Fruit fly (Drosophila melanogaster) whole organism, embryonic: ENCODE measurements around the gene Sec10.

Experiments used
- Adf1 ChIP-seq: fragments of 200-800 bp; sonication (Bioruptor generic); IDR thresholded peaks from 2 replicates; pipeline ENCODE4 v1.3.6; 2022; ENCODE audit warnings: missing biosample characterization, missing genetic modification characterization
- CG11456 ChIP-seq: fragments of 200-800 bp; sonication (Bioruptor generic); IDR thresholded peaks from 3 replicates; pipeline ENCODE4 v1.3.6; 2022; ENCODE audit warnings: missing biosample characterization, missing genetic modification characterization
- CG11696 ChIP-seq: fragments of 200-800 bp; sonication (Bioruptor generic); IDR thresholded peaks from 2 replicates; pipeline ENCODE4 v1.3.6; 2022; ENCODE audit warnings: missing biosample characterization, missing genetic modification characterization
- CG12219 ChIP-seq: fragments of 200-800 bp; sonication (Bioruptor generic); optimal IDR thresholded peaks from 3 replicates; lab custom pipeline; 2018; ENCODE audit warnings: missing biosample characterization, mild to moderate bottlenecking, missing genetic modification characterization
- CG12236 ChIP-seq: fragments of 200-800 bp; sonication (Bioruptor generic); optimal IDR thresholded peaks from 2 replicates; lab custom pipeline; 2016; ENCODE audit warnings: missing biosample characterization, missing genetic modification characterization
- CG12744 ChIP-seq: fragments of 200-800 bp; sonication (Bioruptor generic); optimal IDR thresholded peaks from 2 replicates; lab custom pipeline; 2016; ENCODE audit warnings: missing biosample characterization, missing genetic modification characterization
- CG13287 ChIP-seq: fragments of 200-800 bp; sonication (Bioruptor generic); IDR thresholded peaks from 2 replicates; pipeline ENCODE4 v1.3.6; 2022; ENCODE audit warnings: missing biosample characterization, missing genetic modification characterization; ENCODE audit not compliant: partially characterized antibody
- CG14441 ChIP-seq: fragments of 200-800 bp; sonication (Bioruptor generic); IDR thresholded peaks from 2 replicates; pipeline ENCODE4 v1.3.6; 2022; ENCODE audit warnings: missing biosample characterization, missing genetic modification characterization
- CG17359 ChIP-seq: fragments of 200-800 bp; sonication (Bioruptor generic); optimal IDR thresholded peaks from 3 replicates; lab custom pipeline; 2018; ENCODE audit warnings: missing biosample characterization, mild to moderate bottlenecking, missing genetic modification characterization, moderate library complexity
- CG30403 ChIP-seq: fragments of 200-800 bp; sonication (Bioruptor generic); optimal IDR thresholded peaks from 3 replicates; lab custom pipeline; 2016; ENCODE audit warnings: missing biosample characterization, missing genetic modification characterization
- CG32767 ChIP-seq: fragments of 200-800 bp; sonication (Bioruptor generic); IDR thresholded peaks from 2 replicates; pipeline ENCODE4 v1.3.6; 2022; ENCODE audit warnings: missing biosample characterization, missing genetic modification characterization
- CG34422 ChIP-seq: fragments of 200-800 bp; sonication (Bioruptor generic); IDR thresholded peaks from 3 replicates; pipeline ENCODE4 v1.3.6; 2022; ENCODE audit warnings: missing biosample characterization, missing genetic modification characterization
- CG3847 ChIP-seq: fragments of 200-800 bp; sonication (Bioruptor generic); IDR thresholded peaks from 2 replicates; pipeline ENCODE4 v1.3.6; 2022; ENCODE audit warnings: missing biosample characterization, missing genetic modification characterization
- CG4404 ChIP-seq: fragments of 200-800 bp; sonication (Bioruptor generic); IDR thresholded peaks from 2 replicates; pipeline ENCODE4 v1.3.6; 2022; ENCODE audit warnings: missing biosample characterization, missing genetic modification characterization
- CG4617 ChIP-seq: fragments of 200-800 bp; sonication (Bioruptor generic); optimal IDR thresholded peaks from 3 replicates; lab custom pipeline; 2016; ENCODE audit warnings: missing biosample characterization, missing genetic modification characterization, borderline replicate concordance
- CG4854 ChIP-seq: fragments of 200-800 bp; sonication (Bioruptor generic); optimal IDR thresholded peaks from 2 replicates; lab custom pipeline; 2016; ENCODE audit warnings: missing biosample characterization, missing genetic modification characterization, inconsistent platforms
- CG7928 ChIP-seq: fragments of 200-800 bp; sonication (Bioruptor generic); optimal IDR thresholded peaks from 2 replicates; lab custom pipeline; 2017; ENCODE audit warnings: missing biosample characterization, mild to moderate bottlenecking, missing genetic modification characterization
- CG7963 ChIP-seq: fragments of 200-800 bp; sonication (Bioruptor generic); IDR thresholded peaks from 3 replicates; pipeline ENCODE4 v1.3.6; 2022; ENCODE audit warnings: missing biosample characterization, missing genetic modification characterization; ENCODE audit not compliant: partially characterized antibody
- Dfd ChIP-seq, 2 experiments: fragments of >200 bp; optimal IDR thresholded peaks; 2 replicates each; lab custom pipeline; 2017; ENCODE audit warnings: missing biosample characterization in 2 of 2, missing genetic modification characterization in 2 of 2
- Dip2 ChIP-seq: fragments of 200-800 bp; sonication (Bioruptor generic); IDR thresholded peaks from 2 replicates; pipeline ENCODE4 v1.3.6; 2022; ENCODE audit warnings: missing biosample characterization, missing genetic modification characterization
- Dref ChIP-seq: fragments of 200-800 bp; sonication (Bioruptor generic); IDR thresholded peaks from 2 replicates; pipeline ENCODE4 v1.3.6; 2022; ENCODE audit warnings: missing biosample characterization, missing genetic modification characterization
- Drgx ChIP-seq: fragments of 200-800 bp; sonication (Bioruptor generic); IDR thresholded peaks from 2 replicates; pipeline ENCODE4 v1.3.6; 2022; ENCODE audit warnings: missing biosample characterization, missing genetic modification characterization
- Gsc ChIP-seq: fragments of 200-800 bp; sonication (Bioruptor generic); IDR thresholded peaks from 2 replicates; pipeline ENCODE4 v1.3.6; 2022; ENCODE audit warnings: missing biosample characterization, missing genetic modification characterization
- Hr78 ChIP-seq, 2 experiments: fragments of 200-800 bp in 1 of 2; fragments of >200 bp in 1 of 2; sonication (Bioruptor generic) in 1 of 2; optimal IDR thresholded peaks; 2 replicates each; lab custom pipeline; 2017 to 2019; ENCODE audit warnings: missing biosample characterization in 2 of 2, missing genetic modification characterization in 2 of 2, mild to moderate bottlenecking in 1 of 2, moderate library complexity in 1 of 2
- Med ChIP-seq: fragments of 200-800 bp; sonication (Bioruptor generic); peaks from one replicate; lab custom pipeline; 2016; ENCODE audit warnings: missing biosample characterization, missing genetic modification characterization, mild to moderate bottlenecking, inconsistent platforms, moderate library complexity
- Myb ChIP-seq: fragments of 200-800 bp; sonication (Bioruptor generic); optimal IDR thresholded peaks from 2 replicates; lab custom pipeline; 2016; ENCODE audit warnings: missing biosample characterization, missing genetic modification characterization
- Neu2 ChIP-seq: fragments of 200-800 bp; sonication (Bioruptor generic); optimal IDR thresholded peaks from 3 replicates; lab custom pipeline; 2016; ENCODE audit warnings: missing biosample characterization, missing genetic modification characterization, borderline replicate concordance
- Nf-YA ChIP-seq: fragments of 200-800 bp; sonication (Bioruptor generic); IDR thresholded peaks from 2 replicates; pipeline ENCODE4 v1.3.6; 2022; ENCODE audit warnings: missing biosample characterization, missing genetic modification characterization
- Nf-YB ChIP-seq: fragments of 200-800 bp; sonication (Bioruptor generic); optimal IDR thresholded peaks from 3 replicates; lab custom pipeline; 2019; ENCODE audit warnings: missing biosample characterization, mild to moderate bottlenecking, missing genetic modification characterization, moderate library complexity
- Scr ChIP-seq: fragments of 200-800 bp; sonication (Bioruptor generic); IDR thresholded peaks from 2 replicates; pipeline ENCODE4 v1.3.6; 2022; ENCODE audit warnings: missing biosample characterization, missing genetic modification characterization; ENCODE audit not compliant: partially characterized antibody
- Sry-δ ChIP-seq: fragments of 200-800 bp; sonication (Bioruptor generic); optimal IDR thresholded peaks from 2 replicates; lab custom pipeline; 2016; ENCODE audit warnings: missing biosample characterization, missing genetic modification characterization
- YL-1 ChIP-seq: fragments of 200-800 bp; sonication (Bioruptor generic); optimal IDR thresholded peaks from 3 replicates; lab custom pipeline; 2017; ENCODE audit warnings: missing biosample characterization, mild to moderate bottlenecking, missing genetic modification characterization
- ab ChIP-seq: fragments of 200-800 bp; sonication (Bioruptor generic); optimal IDR thresholded peaks from 2 replicates; lab custom pipeline; 2016; ENCODE audit warnings: missing biosample characterization, missing genetic modification characterization
- ap ChIP-seq: fragments of 200-800 bp; sonication (Bioruptor generic); IDR thresholded peaks from 2 replicates; pipeline ENCODE4 v1.3.6; 2022; ENCODE audit warnings: missing biosample characterization, missing genetic modification characterization
- bbx ChIP-seq: fragments of 200-800 bp; sonication (Bioruptor generic); IDR thresholded peaks from 2 replicates; pipeline ENCODE4 v1.3.6; 2022; ENCODE audit warnings: missing biosample characterization, missing genetic modification characterization; ENCODE audit not compliant: partially characterized antibody
- cas ChIP-seq: fragments of 200-800 bp; sonication (Bioruptor generic); IDR thresholded peaks from 2 replicates; pipeline ENCODE4 v1.3.6; 2022; ENCODE audit warnings: missing biosample characterization, missing genetic modification characterization
- chinmo ChIP-seq: fragments of 200-800 bp; sonication (Bioruptor generic); IDR thresholded peaks from 4 replicates; pipeline ENCODE4 v1.3.6; 2022; ENCODE audit warnings: missing biosample characterization, missing genetic modification characterization; ENCODE audit not compliant: partially characterized antibody
- chn ChIP-seq: fragments of 200-800 bp; sonication (Bioruptor generic); optimal IDR thresholded peaks from 2 replicates; lab custom pipeline; 2016; ENCODE audit warnings: missing biosample characterization, missing genetic modification characterization
- crp ChIP-seq, 2 experiments: fragments of 200-800 bp; sonication (Bioruptor generic); optimal IDR thresholded peaks; 2 replicates in 1 of 2; 3 replicates in 1 of 2; lab custom pipeline; 2017; ENCODE audit warnings: missing biosample characterization in 2 of 2, missing genetic modification characterization in 2 of 2, mild to moderate bottlenecking in 1 of 2, moderate library complexity in 1 of 2
- grau ChIP-seq: fragments of 200-800 bp; optimal IDR thresholded peaks from 3 replicates; lab custom pipeline; 2019; ENCODE audit warnings: missing biosample characterization, mild to moderate bottlenecking, missing genetic modification characterization, moderate library complexity
- pan ChIP-seq, 4 experiments: fragments of >200 bp in 3 of 4; fragments of 200-800 bp in 1 of 4; sonication (Bioruptor generic) in 1 of 4; optimal IDR thresholded peaks in 3 of 4; IDR thresholded peaks in 1 of 4; 2 replicates each; pipeline versions ENCODE4 v1.3.6 to Lab custom; 2017 to 2022; ENCODE audit warnings: missing biosample characterization in 2 of 4, missing genetic modification characterization in 2 of 4, mixed read lengths in 1 of 4
- seq ChIP-seq: fragments of 200-800 bp; sonication (Bioruptor generic); IDR thresholded peaks from 2 replicates; pipeline ENCODE4 v1.3.6; 2022; ENCODE audit warnings: missing biosample characterization, missing genetic modification characterization
- sna ChIP-seq: fragments of 200-800 bp; sonication (Bioruptor generic); IDR thresholded peaks from 2 replicates; pipeline ENCODE4 v1.3.6; 2022; ENCODE audit warnings: missing biosample characterization, missing genetic modification characterization; ENCODE audit not compliant: partially characterized antibody
- usp ChIP-seq: fragments of >200 bp; optimal IDR thresholded peaks from 2 replicates; lab custom pipeline; 2017; ENCODE audit warnings: missing biosample characterization, missing genetic modification characterization

Gene Sec10

dm6 chr3R:24116972-24117371, 17.7 kb upstream of the Sec10 start (continued):
- TF ChIP-seq Drgx = peak; percentile 42; the same call in 1 of the 2 replicates

DNA sequence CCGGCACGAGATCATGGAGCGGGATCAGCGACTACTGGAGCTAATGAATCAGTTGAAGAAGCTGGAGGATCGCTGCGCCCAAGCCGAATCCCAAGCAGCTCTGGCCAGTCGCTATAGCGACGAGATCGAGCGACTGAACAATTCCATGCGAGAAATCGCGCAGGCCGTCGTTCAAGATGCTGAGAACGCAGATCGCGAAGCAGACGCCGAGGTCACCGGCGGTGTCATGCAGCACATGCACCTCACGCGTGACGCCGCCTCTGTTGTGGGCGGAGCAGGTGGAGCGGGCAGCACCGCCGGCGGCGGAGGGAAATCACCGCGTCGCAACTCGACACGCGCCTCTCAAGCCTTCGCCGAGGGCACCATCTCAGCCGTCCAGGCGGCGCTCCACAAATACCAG, 13.0 kb upstream of the Sec10 start:
- TF ChIP-seq CG4404 (0 out of 2 replicates have a peak, but pooled peaks have one; percentile 11), CG11456 (GFP tag; lab: Robert Waterston, UW) (0 out of 3 replicates have a peak, but pooled peaks have one; percentile 15), Dip2 (GFP tag; lab: Robert Waterston, UW) (0 out of 2 replicates have a peak, but pooled peaks have one; percentile 5), Adf1 (GFP tag; lab: Robert Waterston, UW) (no peak)

DNA sequence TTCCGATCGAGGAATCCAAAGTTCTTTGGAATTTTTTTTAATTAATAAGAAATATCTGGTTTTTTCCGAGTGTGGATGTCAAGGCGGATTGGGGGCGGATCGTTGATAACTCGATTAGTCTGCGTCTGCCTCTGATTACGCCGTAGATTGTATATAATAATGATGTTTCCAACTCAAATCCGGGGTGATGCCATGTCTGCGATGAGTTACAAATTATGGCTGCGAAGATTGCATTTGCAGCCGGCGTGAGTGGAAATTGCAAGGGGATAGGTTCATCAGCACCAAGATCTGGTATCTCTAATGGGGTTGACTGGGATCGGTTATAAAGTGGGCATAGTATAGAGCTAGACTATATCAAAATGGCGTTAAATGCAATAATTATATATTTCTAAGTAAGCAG, 12.3 kb upstream of the Sec10 start:
- no peak for TF ChIP-seq Gsc (GFP tag; lab: Robert Waterston, UW)

- TF ChIP-seq grau = no peak
- no peak for TF ChIP-seq ab (GFP tag; lab: Kevin White, UChicago)
- peak; percentile 69 for TF ChIP-seq CG13287 (GFP tag; lab: Robert Waterston, UW)
- TF ChIP-seq CG17359 = no peak
- TF ChIP-seq CG7963 (GFP tag; lab: Robert Waterston, UW) = peak; percentile 37; the same call in 1 of the 3 replicates
- no peak for TF ChIP-seq chn
- peak; percentile 19 for TF ChIP-seq Myb (GFP tag; lab: Kevin White, UChicago)
- TF ChIP-seq CG32767 (GFP tag; lab: Robert Waterston, UW) = no peak
- TF ChIP-seq Med (GFP tag; lab: Kevin White, UChicago) = peak; percentile 48
- no peak for TF ChIP-seq CG12219 (GFP tag; lab: Kevin White, UChicago)
- peak; percentile 67 to 95 for TF ChIP-seq crp (GFP tag; optimal IDR thresholded peaks at IDR 0.05; lab: Kevin White, UChicago)
- TF ChIP-seq Nf-YB = peak; percentile 36
- peak; percentile 61 for TF ChIP-seq Dref (GFP tag; lab: Robert Waterston, UW)
- TF ChIP-seq chinmo (GFP tag; lab: Robert Waterston, UW) = 0 out of 4 replicates have a peak, but pooled peaks have one; percentile 18
- no peak for TF ChIP-seq CG11696
- TF ChIP-seq seq (GFP tag; lab: Robert Waterston, UW) = no peak
- TF ChIP-seq Scr (GFP tag; lab: Robert Waterston, UW) = peak; percentile 37
- no peak for TF ChIP-seq CG12236 (GFP tag; lab: Kevin White, UChicago)
- no peak for TF ChIP-seq CG30403 (GFP tag; lab: Kevin White, UChicago)
- peak; percentile 68 for TF ChIP-seq CG3847
- TF ChIP-seq CG14441 (GFP tag; lab: Robert Waterston, UW) = no peak
- peak; percentile 73 for TF ChIP-seq Neu2 (GFP tag; lab: Kevin White, UChicago)
- no peak for TF ChIP-seq Nf-YA (GFP tag; lab: Robert Waterston, UW)
- TF ChIP-seq CG4854 (GFP tag; lab: Kevin White, UChicago) = no peak
- peak; percentile 36 for TF ChIP-seq YL-1 (GFP tag; lab: Kevin White, UChicago)
- no peak for TF ChIP-seq Dfd (GFP tag; optimal IDR thresholded peaks at IDR 0.05; lab: Kevin White, UChicago)
- peak; percentile 52; the same call in 1 of the 3 replicates for TF ChIP-seq CG34422 (GFP tag; lab: Robert Waterston, UW)
- TF ChIP-seq CG4617 = peak; percentile 75
- TF ChIP-seq CG7928 (GFP tag; lab: Kevin White, UChicago) = no peak
- no peak for TF ChIP-seq Hr78 (GFP tag; optimal IDR thresholded peaks at IDR 0.05; lab: Kevin White, UChicago)
- TF ChIP-seq usp (GFP tag; lab: Kevin White, UChicago) = no peak
- TF ChIP-seq Sry-δ (GFP tag; lab: Kevin White, UChicago) = peak; percentile 45
- peak; percentile 46; the same call in 1 of the 2 replicates for TF ChIP-seq sna (GFP tag; lab: Robert Waterston, UW)
- peak; percentile 50; the same call in 1 of the 2 replicates for TF ChIP-seq bbx
- no peak for TF ChIP-seq CG12744 (GFP tag; lab: Kevin White, UChicago)
- no peak for TF ChIP-seq cas (GFP tag; lab: Robert Waterston, UW)
- TF ChIP-seq ap (GFP tag; lab: Robert Waterston, UW) = no peak
- no peak for TF ChIP-seq pan (optimal IDR thresholded peaks at IDR 0.05; lab: Kevin White, UChicago)
- no peak for TF ChIP-seq pan (GFP tag; optimal IDR thresholded peaks at IDR 0.05 in 1 of 2, IDR thresholded peaks at IDR 0.05 in 1 of 2)
These were observed 4.6 kb upstream of the Sec10 start, which contains the start of the genes GatB and Tsc1 for dm6 chr3R:24130080-24130479. TSS of gene GatB (minus strand) at chr3R:24130255. TSS of gene Tsc1 (plus strand) at chr3R:24130307.
